Fruit fly (Drosophila melanogaster) whole organism, embryonic: ENCODE measurements around the gene ND-18.

ENCODE experiments used
- Awh ChIP-seq: fragments of 200-800 bp; sonication (Bioruptor generic); IDR thresholded peaks from 2 replicates; pipeline ENCODE4, ENCODE4 v1.3.6; 2022; ENCODE audit warnings: missing biosample characterization, missing genetic modification characterization
- C15 ChIP-seq: fragments of 200-800 bp; sonication (Bioruptor generic); IDR thresholded peaks from 3 replicates; pipeline ENCODE4 v1.3.6; 2022; ENCODE audit warnings: missing biosample characterization, missing genetic modification characterization
- CG10431 ChIP-seq: fragments of 200-800 bp; sonication (Bioruptor generic); optimal IDR thresholded peaks from 3 replicates; lab custom pipeline; 2018; ENCODE audit warnings: missing biosample characterization, mild to moderate bottlenecking, missing genetic modification characterization
- CG10565 ChIP-seq: fragments of 200-800 bp; sonication (Bioruptor generic); optimal IDR thresholded peaks from 3 replicates; lab custom pipeline; 2016; ENCODE audit warnings: missing biosample characterization, mild to moderate bottlenecking, missing genetic modification characterization
- CG10979 ChIP-seq: fragments of 200-800 bp; sonication (Bioruptor generic); optimal IDR thresholded peaks from 2 replicates; lab custom pipeline; 2018; ENCODE audit warnings: missing biosample characterization, mild to moderate bottlenecking, missing genetic modification characterization, moderate library complexity
- CG12071 ChIP-seq: fragments of 200-800 bp; sonication (Bioruptor generic); optimal IDR thresholded peaks from 3 replicates; lab custom pipeline; 2018; ENCODE audit warnings: missing biosample characterization, mild to moderate bottlenecking, missing genetic modification characterization
- CG12744 ChIP-seq: fragments of 200-800 bp; sonication (Bioruptor generic); optimal IDR thresholded peaks from 2 replicates; lab custom pipeline; 2016; ENCODE audit warnings: missing biosample characterization, missing genetic modification characterization
- CG13296 ChIP-seq: fragments of 200-800 bp; sonication (Bioruptor generic); optimal IDR thresholded peaks from 3 replicates; lab custom pipeline; 2018; ENCODE audit warnings: missing biosample characterization, mild to moderate bottlenecking, missing genetic modification characterization
- CG17359 ChIP-seq: fragments of 200-800 bp; sonication (Bioruptor generic); optimal IDR thresholded peaks from 3 replicates; lab custom pipeline; 2018; ENCODE audit warnings: missing biosample characterization, mild to moderate bottlenecking, missing genetic modification characterization, moderate library complexity
- CG18011 ChIP-seq: fragments of 200-800 bp; sonication (Bioruptor generic); optimal IDR thresholded peaks from 2 replicates; lab custom pipeline; 2017; ENCODE audit warnings: missing biosample characterization, missing genetic modification characterization, mild to moderate bottlenecking, moderate library complexity, missing genotype
- CG34376 ChIP-seq: fragments of 200-800 bp; sonication (Bioruptor generic); optimal IDR thresholded peaks from 2 replicates; lab custom pipeline; 2018; ENCODE audit warnings: missing biosample characterization, mild to moderate bottlenecking, missing genetic modification characterization
- CG3838 ChIP-seq: fragments of 200-800 bp; sonication (Bioruptor generic); optimal IDR thresholded peaks from 3 replicates; lab custom pipeline; 2016; ENCODE audit warnings: missing biosample characterization, missing genetic modification characterization
- CG3995 ChIP-seq: fragments of 200-800 bp; sonication (Bioruptor generic); optimal IDR thresholded peaks from 3 replicates; lab custom pipeline; 2016; ENCODE audit warnings: missing biosample characterization, missing genetic modification characterization
- CG6254 ChIP-seq: fragments of 200-800 bp; sonication (Bioruptor generic); optimal IDR thresholded peaks from 3 replicates; lab custom pipeline; 2017; ENCODE audit warnings: mild to moderate bottlenecking, missing biosample characterization, missing genetic modification reagents, missing genetic modification characterization
- CG6765 ChIP-seq: fragments of 200-800 bp; sonication (Bioruptor generic); optimal IDR thresholded peaks from 3 replicates; lab custom pipeline; 2017; ENCODE audit warnings: missing biosample characterization, mild to moderate bottlenecking, missing genetic modification characterization
- CG7839 ChIP-seq: fragments of 200-800 bp; sonication (Bioruptor generic); optimal IDR thresholded peaks from 3 replicates; lab custom pipeline; 2018; ENCODE audit warnings: missing biosample characterization, mild to moderate bottlenecking, missing genetic modification characterization, moderate library complexity
- CG7963 ChIP-seq: fragments of 200-800 bp; sonication (Bioruptor generic); IDR thresholded peaks from 3 replicates; pipeline ENCODE4 v1.3.6; 2022; ENCODE audit warnings: missing biosample characterization, missing genetic modification characterization; ENCODE audit not compliant: partially characterized antibody
- Doc3 ChIP-seq: fragments of 200-800 bp; sonication (Bioruptor generic); IDR thresholded peaks from 3 replicates; pipeline ENCODE4 v1.3.6; 2022; ENCODE audit warnings: missing biosample characterization, missing genetic modification characterization; ENCODE audit not compliant: partially characterized antibody
- Dref ChIP-seq: fragments of 200-800 bp; sonication (Bioruptor generic); IDR thresholded peaks from 2 replicates; pipeline ENCODE4 v1.3.6; 2022; ENCODE audit warnings: missing biosample characterization, missing genetic modification characterization
- E2f2 ChIP-seq: fragments of 200-800 bp; sonication (Bioruptor generic); IDR thresholded peaks from 2 replicates; pipeline ENCODE4 v1.3.6; 2022; ENCODE audit warnings: missing biosample characterization, missing genetic modification characterization
- Ets65A ChIP-seq: fragments of 200-800 bp; sonication (Bioruptor generic); peaks from one replicate; lab custom pipeline; 2016; ENCODE audit warnings: missing biosample characterization, missing genetic modification characterization
- HHEX ChIP-seq: fragments of 200-800 bp; sonication (Bioruptor generic); optimal IDR thresholded peaks from 3 replicates; lab custom pipeline; 2017; ENCODE audit warnings: missing biosample characterization, mild to moderate bottlenecking, missing genetic modification characterization, missing genetic modification reagents
- NFAT ChIP-seq: fragments of 200-800 bp; sonication (Bioruptor generic); IDR thresholded peaks from 2 replicates; pipeline ENCODE4 v1.3.6; 2022; ENCODE audit warnings: missing biosample characterization, missing genetic modification characterization
- Nf-YC ChIP-seq: fragments of 200-800 bp; optimal IDR thresholded peaks from 3 replicates; lab custom pipeline; 2019; ENCODE audit warnings: missing biosample characterization, mild to moderate bottlenecking, missing genetic modification characterization, moderate library complexity
- Optix ChIP-seq: fragments of 200-800 bp; sonication (Bioruptor generic); IDR thresholded peaks from 3 replicates; pipeline ENCODE4 v1.3.6; 2022; ENCODE audit warnings: missing biosample characterization, missing genetic modification characterization
- PHDP ChIP-seq: fragments of 200-800 bp; sonication (Bioruptor generic); optimal IDR thresholded peaks from 3 replicates; lab custom pipeline; 2018; ENCODE audit warnings: missing biosample characterization, mild to moderate bottlenecking, missing genetic modification characterization, moderate library complexity
- Pdp1 ChIP-seq, 2 experiments: fragments of 200-800 bp; sonication (Bioruptor generic); optimal IDR thresholded peaks; 3 replicates each; lab custom pipeline; 2016; ENCODE audit warnings: missing biosample characterization in 2 of 2, missing genetic modification characterization in 2 of 2, mild to moderate bottlenecking in 1 of 2, moderate library complexity in 1 of 2
- Rfx ChIP-seq: fragments of 200-800 bp; sonication (Bioruptor generic); IDR thresholded peaks from 2 replicates; pipeline ENCODE4 v1.3.6; 2022; ENCODE audit warnings: missing biosample characterization, missing genetic modification characterization
- Ssrp ChIP-seq: fragments of 200-800 bp; sonication (Bioruptor generic); optimal IDR thresholded peaks from 2 replicates; lab custom pipeline; 2018; ENCODE audit warnings: missing biosample characterization, mild to moderate bottlenecking, missing genetic modification characterization, moderate library complexity
- Tbp ChIP-seq: fragments of >200 bp; optimal IDR thresholded peaks from 2 replicates; lab custom pipeline; 2018; ENCODE audit warnings: missing biosample characterization, missing genetic modification characterization
- bcd ChIP-seq: fragments of 200-800 bp; sonication (Bioruptor generic); optimal IDR thresholded peaks from 2 replicates; lab custom pipeline; 2017; ENCODE audit warnings: missing biosample characterization, mild to moderate bottlenecking, missing genetic modification characterization
- br ChIP-seq: fragments of >200 bp; optimal IDR thresholded peaks from 2 replicates; lab custom pipeline; 2017
- chif ChIP-seq, 2 experiments: fragments of 200-800 bp; sonication (Bioruptor generic); optimal IDR thresholded peaks; 3 replicates each; lab custom pipeline; 2016; ENCODE audit warnings: missing biosample characterization in 2 of 2, missing genetic modification characterization in 2 of 2
- chm ChIP-seq: fragments of 200-800 bp; sonication (Bioruptor generic); IDR thresholded peaks from 2 replicates; pipeline ENCODE4 v1.3.6; 2022; ENCODE audit warnings: missing biosample characterization, missing genetic modification characterization
- croc ChIP-seq: fragments of 200-800 bp; sonication (Bioruptor generic); conservative IDR thresholded peaks from 3 replicates; pipeline ENCODE4 v1.3.6; 2022; ENCODE audit warnings: missing biosample characterization, missing genetic modification characterization
- dati ChIP-seq: fragments of 200-800 bp; sonication (Bioruptor generic); IDR thresholded peaks from 2 replicates; pipeline ENCODE4 v1.3.6; 2022; ENCODE audit warnings: missing biosample characterization, missing genetic modification characterization
- dm ChIP-seq: fragments of 200-800 bp; sonication (Bioruptor generic); optimal IDR thresholded peaks from 3 replicates; lab custom pipeline; 2016; ENCODE audit warnings: missing biosample characterization, missing genetic modification characterization
- grn ChIP-seq: fragments of 200-800 bp; sonication (Bioruptor generic); optimal IDR thresholded peaks from 3 replicates; lab custom pipeline; 2017; ENCODE audit warnings: missing biosample characterization, missing genetic modification characterization
- ham ChIP-seq: fragments of 200-800 bp; sonication (Bioruptor generic); IDR thresholded peaks from 2 replicates; pipeline ENCODE4 v1.3.6; 2022; ENCODE audit warnings: missing biosample characterization, missing genetic modification characterization
- hb ChIP-seq: fragments of 200-800 bp; sonication (Bioruptor generic); IDR thresholded peaks from 3 replicates; pipeline ENCODE4 v1.3.6; 2022; ENCODE audit warnings: missing biosample characterization, missing genetic modification characterization; ENCODE audit not compliant: partially characterized antibody
- kah ChIP-seq: fragments of 200-800 bp; sonication (Bioruptor generic); optimal IDR thresholded peaks from 2 replicates; lab custom pipeline; 2018; ENCODE audit warnings: missing biosample characterization, mild to moderate bottlenecking, missing genetic modification characterization
- knrl ChIP-seq: fragments of 200-800 bp; sonication (Bioruptor generic); IDR thresholded peaks from 3 replicates; pipeline ENCODE4 v1.3.6; 2022; ENCODE audit warnings: missing biosample characterization, missing genetic modification characterization; ENCODE audit not compliant: partially characterized antibody
- mirr ChIP-seq: fragments of 200-800 bp; sonication (Bioruptor generic); optimal IDR thresholded peaks from 3 replicates; lab custom pipeline; 2018; ENCODE audit warnings: missing biosample characterization, mild to moderate bottlenecking, missing genetic modification characterization
- odd ChIP-seq: fragments of 200-800 bp; sonication (Bioruptor generic); optimal IDR thresholded peaks from 2 replicates; lab custom pipeline; 2017; ENCODE audit warnings: missing biosample characterization, mild to moderate bottlenecking, missing genetic modification characterization
- onecut ChIP-seq: fragments of 200-800 bp; sonication (Bioruptor generic); IDR thresholded peaks from 2 replicates; pipeline ENCODE4 v1.3.6; 2022; ENCODE audit warnings: missing biosample characterization, missing genetic modification characterization
- phol ChIP-seq: fragments of 200-800 bp; sonication (Bioruptor generic); optimal IDR thresholded peaks from 3 replicates; lab custom pipeline; 2018; ENCODE audit warnings: missing biosample characterization, mild to moderate bottlenecking, missing genetic modification characterization, moderate library complexity
- pum ChIP-seq: fragments of 200-800 bp; sonication (Bioruptor generic); optimal IDR thresholded peaks from 2 replicates; lab custom pipeline; 2016; ENCODE audit warnings: missing biosample characterization, missing genetic modification characterization
- slp2 ChIP-seq: fragments of 200-800 bp; sonication (Bioruptor generic); optimal IDR thresholded peaks from 2 replicates; lab custom pipeline; 2016; ENCODE audit warnings: missing biosample characterization, missing genetic modification characterization
- stwl ChIP-seq: fragments of 200-800 bp; sonication (Bioruptor generic); optimal IDR thresholded peaks from 3 replicates; lab custom pipeline; 2018; ENCODE audit warnings: missing biosample characterization, mild to moderate bottlenecking, missing genetic modification characterization, moderate library complexity
- zfh1 ChIP-seq: fragments of 200-800 bp; sonication (Bioruptor generic); IDR thresholded peaks from 3 replicates; pipeline ENCODE4 v1.3.6; 2022; ENCODE audit warnings: missing biosample characterization, missing genetic modification characterization

ND-18 gene

dm6 chrX:19494830-19495610, 2.8 kb downstream of the ND-18 start, which contains the start of the genes ksh, CG14200 and Pfrx (continued):
- TF ChIP-seq CG12744 (GFP tag; lab: Kevin White, UChicago) (no peak), hb (GFP tag; lab: Robert Waterston, UW) (peak; percentile 92), Nf-YC (tag; lab: Kevin White, UChicago) (peak; percentile 17), Pdp1 (GFP tag; optimal IDR thresholded peaks at IDR 0.05; lab: Kevin White, UChicago) (peak in 1 of 2 experiments; percentile 30), CG10979 (tag; lab: Kevin White, UChicago) (no peak), CG10431 (GFP tag; lab: Kevin White, UChicago) (no peak), chm (0 out of 2 replicates have a peak, but pooled peaks have one; percentile 11), chif (GFP tag; optimal IDR thresholded peaks at IDR 0.05; lab: Kevin White, UChicago) (no peak), Ssrp (tag; lab: Kevin White, UChicago) (no peak), mirr (GFP tag; lab: Kevin White, UChicago) (no peak), Ets65A (peak; percentile 30), CG18011 (GFP tag; lab: Kevin White, UChicago) (no peak), grn (GFP tag; lab: Kevin White, UChicago) (no peak), HHEX (GFP tag; lab: Kevin White, UChicago) (no peak), CG3995 (no peak), croc (GFP tag; lab: Robert Waterston, UW) (no peak), phol (tag; lab: Kevin White, UChicago) (no peak), zfh1 (GFP tag; lab: Robert Waterston, UW) (peak; percentile 42; the same call in 1 of the 3 replicates), CG13296 (GFP tag; lab: Kevin White, UChicago) (no peak), kah (no peak), knrl (peak; percentile 91), CG12071 (no peak), Tbp (GFP tag; lab: Kevin White, UChicago) (no peak), onecut (no peak), ham (GFP tag; lab: Robert Waterston, UW) (no peak), br (lab: Kevin White, UChicago) (no peak), CG6765 (GFP tag; lab: Kevin White, UChicago) (no peak), pum (GFP tag; lab: Kevin White, UChicago) (no peak), NFAT (peak; percentile 55; the same call in 1 of the 2 replicates), C15 (GFP tag; lab: Robert Waterston, UW) (no peak), CG10565 (GFP tag; lab: Kevin White, UChicago) (no peak), stwl (no peak), CG3838 (GFP tag; lab: Kevin White, UChicago) (no peak), CG7963 (GFP tag; lab: Robert Waterston, UW) (peak; percentile 94), bcd (GFP tag; lab: Kevin White, UChicago) (peak; percentile 5), Dref (GFP tag; lab: Robert Waterston, UW) (peak; percentile 93), dati (GFP tag; lab: Robert Waterston, UW) (no peak), slp2 (GFP tag; lab: Kevin White, UChicago) (no peak), Doc3 (GFP tag; lab: Robert Waterston, UW) (peak; percentile 60), dm (no peak), CG17359 (tag; lab: Kevin White, UChicago) (no peak), Rfx (peak; percentile 46), CG7839 (tag; lab: Kevin White, UChicago) (no peak), PHDP (tag; lab: Kevin White, UChicago) (no peak), CG34376 (GFP tag; lab: Kevin White, UChicago) (no peak), E2f2 (GFP tag; lab: Robert Waterston, UW) (peak; percentile 45), Awh (no peak), Optix (GFP tag; lab: Robert Waterston, UW) (no peak), odd (GFP tag; lab: Kevin White, UChicago) (no peak), CG6254 (GFP tag; lab: Kevin White, UChicago) (no peak)
